Worm (Caenorhabditis elegans) whole organism, mixed stage, embryonic: ENCODE measurements around the gene K07C5.2.

ENCODE experiments used
- ceh-83 ChIP-seq: fragments of 200-800 bp; sonication (Bioruptor generic); optimal IDR thresholded peaks from 2 replicates; lab custom pipeline; 2018; ENCODE audit warnings: mild to moderate bottlenecking, missing genetic modification characterization, missing compliant biosample characterization
- elt-1 ChIP-seq: sonication (generic microtip); optimal IDR thresholded peaks from 2 replicates; lab custom pipeline; 2017; ENCODE audit warnings: missing genetic modification characterization, mild to moderate bottlenecking, missing compliant biosample characterization, antibody characterized with exemption, moderate library complexity, borderline replicate concordance; ENCODE audit not compliant: insufficient read depth
- lin-13 ChIP-seq: fragments of 150-350 bp; optimal IDR thresholded peaks from 2 replicates; lab custom pipeline; 2014; ENCODE audit warnings: missing biosample characterization, missing genetic modification characterization
- mep-1 ChIP-seq: fragments of 150-350 bp; optimal IDR thresholded peaks from 2 replicates; lab custom pipeline; 2017; ENCODE audit warnings: missing biosample characterization, missing genetic modification reagents, missing genetic modification characterization, inconsistent platforms
- nhr-12 ChIP-seq: fragments of 150-350 bp; optimal IDR thresholded peaks from 2 replicates; lab custom pipeline; 2014; ENCODE audit warnings: missing biosample characterization, missing genetic modification characterization
- nhr-237 ChIP-seq: fragments of 150-350 bp; optimal IDR thresholded peaks from 2 replicates; lab custom pipeline; 2014; ENCODE audit warnings: missing biosample characterization, missing genetic modification characterization
- nhr-28 ChIP-seq: fragments of 150-350 bp; optimal IDR thresholded peaks from 2 replicates; lab custom pipeline; 2014; ENCODE audit warnings: missing biosample characterization, missing genetic modification characterization
- pha-4 ChIP-seq: fragments of 150-350 bp; optimal IDR thresholded peaks from 2 replicates; lab custom pipeline; 2018; ENCODE audit warnings: missing biosample characterization, missing genetic modification reagents, missing genetic modification characterization
- snpc-4 ChIP-seq: fragments of 150-350 bp; optimal IDR thresholded peaks from 2 replicates; lab custom pipeline; 2014; ENCODE audit warnings: missing biosample characterization, missing genetic modification characterization
- unc-62 ChIP-seq: fragments of 150-350 bp; optimal IDR thresholded peaks from 2 replicates; lab custom pipeline; 2014; ENCODE audit warnings: missing biosample characterization, missing genetic modification reagents, missing genetic modification characterization

ce11 chrV:10291848-10292247, 47.5 kb upstream of the K07C5.2 start:
- TF ChIP-seq nhr-12 (tag; lab: Kevin White, UChicago) = no peak
- no peak for TF ChIP-seq ceh-83
- no peak for TF ChIP-seq nhr-237 (tag; lab: Kevin White, UChicago)
- TF ChIP-seq mep-1 (tag; lab: Kevin White, UChicago) = no peak
- TF ChIP-seq pha-4 (tag; lab: Kevin White, UChicago) = no peak
- no peak for TF ChIP-seq snpc-4 (tag; lab: Kevin White, UChicago)
- TF ChIP-seq unc-62 (GFP tag; lab: Kevin White, UChicago) = no peak
- TF ChIP-seq nhr-28 = no peak
- TF ChIP-seq lin-13 (tag; lab: Kevin White, UChicago) = no peak
- TF ChIP-seq elt-1 (tag; lab: Kevin White, UChicago) = no peak
